Worm (Caenorhabditis elegans) whole organism, midembryonic: ENCODE measurements around the gene F38A5.2.

Experiments
- T22C8.4 ChIP-seq: fragments of 200-800 bp; sonication (Bioruptor generic); IDR thresholded peaks from 2 replicates; pipeline ENCODE4 v1.3.6; 2022; ENCODE audit warnings: missing genetic modification characterization, missing compliant biosample characterization
- cog-1 ChIP-seq: sonication (generic microtip); optimal IDR thresholded peaks from 2 replicates; lab custom pipeline; 2016; ENCODE audit warnings: missing genetic modification characterization, missing compliant biosample characterization
- flt-1 ChIP-seq: fragments of 200-800 bp; sonication (Bioruptor generic); IDR thresholded peaks from 2 replicates; pipeline ENCODE4 v1.3.6; 2022; ENCODE audit warnings: missing genetic modification characterization, missing compliant biosample characterization
- klf-2 ChIP-seq: fragments of 200-800 bp; sonication (Bioruptor generic); conservative IDR thresholded peaks from 2 replicates; pipeline ENCODE4 v1.3.6; 2022; ENCODE audit warnings: missing genetic modification reagents, missing genetic modification characterization, missing compliant biosample characterization
- med-1 ChIP-seq: sonication (generic microtip); optimal IDR thresholded peaks from 2 replicates; lab custom pipeline; 2017; ENCODE audit warnings: missing genetic modification characterization, mild to moderate bottlenecking, missing compliant biosample characterization, antibody characterized with exemption, missing genetic modification reagents; ENCODE audit not compliant: insufficient read depth
- ref-1 ChIP-seq: fragments of 200-800 bp; sonication (Bioruptor generic); conservative IDR thresholded peaks from 2 replicates; pipeline ENCODE4 v1.3.6; 2022; ENCODE audit warnings: missing genetic modification reagents, missing genetic modification characterization, missing compliant biosample characterization
- tab-1 ChIP-seq: fragments of 200-800 bp; sonication (Bioruptor generic); IDR thresholded peaks from 2 replicates; pipeline ENCODE4 v1.3.6; 2022; ENCODE audit warnings: missing genetic modification characterization, missing compliant biosample characterization
- ztf-23 ChIP-seq: fragments of 200-800 bp; sonication (Bioruptor generic); IDR thresholded peaks from 2 replicates; pipeline ENCODE4 v1.3.6; 2022; ENCODE audit warnings: missing genetic modification reagents, missing genetic modification characterization, missing compliant biosample characterization
- ztf-29 ChIP-seq: fragments of 200-800 bp; sonication (Bioruptor generic); IDR thresholded peaks from 2 replicates; pipeline ENCODE4 v1.3.6; 2022; ENCODE audit warnings: missing genetic modification reagents, missing genetic modification characterization, missing compliant biosample characterization

DNA sequence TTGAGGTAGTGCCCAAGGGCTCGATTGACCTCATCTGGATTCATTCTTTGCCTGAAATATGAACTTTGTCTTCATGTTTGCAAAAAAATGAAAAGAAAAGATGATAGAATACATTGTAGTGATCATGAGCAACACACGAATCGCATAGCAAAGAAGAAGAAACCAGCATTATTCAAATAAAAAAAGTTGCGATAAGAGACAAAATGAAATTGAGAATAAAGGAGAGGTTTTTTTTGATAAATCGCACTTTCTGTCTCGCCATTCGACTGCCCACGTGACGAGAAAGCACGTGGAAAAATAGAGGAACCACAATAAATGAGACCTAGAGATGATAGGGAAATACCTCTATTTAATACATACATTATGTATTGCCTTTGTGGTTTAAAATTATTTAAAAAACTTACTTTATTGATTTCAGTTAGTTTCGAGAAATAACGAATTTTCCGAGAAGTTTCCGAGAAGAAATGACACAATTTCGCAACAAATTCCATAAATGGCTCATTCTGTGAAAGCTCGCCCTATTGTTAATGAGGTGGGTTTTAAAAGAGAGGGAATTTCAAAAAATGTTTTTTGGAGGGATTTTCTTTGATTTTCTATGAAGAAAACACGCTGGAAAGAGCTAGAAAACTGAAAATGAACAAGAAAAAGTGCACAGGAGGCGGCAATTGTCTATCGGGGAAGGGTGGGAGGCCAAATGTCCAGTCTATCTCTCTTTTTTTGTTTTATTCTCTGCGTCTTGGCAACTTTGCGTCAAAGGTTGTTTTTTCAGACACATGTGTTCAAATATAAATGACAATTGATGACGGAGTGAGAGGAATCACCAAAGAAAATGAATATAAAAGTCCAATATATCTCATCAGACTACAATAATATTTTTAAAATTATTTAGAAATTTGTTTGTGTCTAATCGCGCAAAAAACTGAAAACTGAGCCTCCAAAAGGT lies 29.5 kb downstream of the F38A5.2 start, which contains the start of gene paqr-1:
- no peak for TF ChIP-seq ztf-29 (GFP tag; lab: Robert Waterston, UW)
- no peak for TF ChIP-seq flt-1
- TF ChIP-seq med-1, result no peak
- TF ChIP-seq T22C8.4 (GFP tag; lab: Robert Waterston, UW), result no peak
- no peak for TF ChIP-seq cog-1 (tag; lab: Kevin White, UChicago)
- TF ChIP-seq ref-1, result no peak
- TF ChIP-seq tab-1 (GFP tag; lab: Robert Waterston, UW), result no peak
- no peak for TF ChIP-seq klf-2 (GFP tag; lab: Robert Waterston, UW)
- TF ChIP-seq ztf-23 (GFP tag; lab: Robert Waterston, UW), result no peak
